Worm (Caenorhabditis elegans): ENCODE data around the gene F52H2.3.

DNA sequence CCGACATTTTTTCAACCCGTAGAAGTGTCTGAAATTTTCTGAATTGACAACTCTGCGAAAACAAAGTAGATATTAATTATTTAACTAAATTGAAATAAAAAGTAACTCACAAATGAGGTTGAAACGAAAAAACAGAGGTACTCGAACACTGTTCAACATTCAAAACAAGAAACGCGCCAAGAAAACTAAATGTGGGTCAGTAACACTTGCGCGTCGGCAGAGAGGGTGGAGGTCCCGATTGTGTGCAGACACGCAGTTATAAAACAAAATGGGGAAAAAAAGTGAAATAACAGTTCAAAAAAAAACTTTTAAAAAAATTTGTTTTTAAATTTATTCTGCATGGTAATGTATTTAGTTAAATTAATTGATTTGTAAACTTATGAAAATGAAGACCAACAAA lies 18.5 kb upstream of the F52H2.3 start:
- TF ChIP-seq scrt-1 (GFP tag; IDR thresholded peaks at IDR 0.05): no peak
- no peak for TF ChIP-seq B0310.2 (tag; optimal IDR thresholded peaks at IDR 0.05)
- no peak for TF ChIP-seq pes-1 (GFP tag; IDR thresholded peaks at IDR 0.05)
- TF ChIP-seq ama-1 (optimal IDR thresholded peaks at IDR 0.05): no peak
- no peak for TF ChIP-seq hmbx-1 (tag; optimal IDR thresholded peaks at IDR 0.05)
- TF ChIP-seq F13C5.2 (tag; optimal IDR thresholded peaks at IDR 0.05): peak; percentile 4
- TF ChIP-seq hnd-1 (tag; optimal IDR thresholded peaks at IDR 0.05): no peak
- TF ChIP-seq hmg-4 (GFP tag; optimal IDR thresholded peaks at IDR 0.05): no peak
- TF ChIP-seq flt-1 (GFP tag; IDR thresholded peaks at IDR 0.05): no peak
- TF ChIP-seq ceh-13 (GFP tag; optimal IDR thresholded peaks at IDR 0.05): no peak
- no peak for TF ChIP-seq tra-4 (tag; optimal IDR thresholded peaks at IDR 0.05)
- TF ChIP-seq sea-1 (GFP tag; conservative IDR thresholded peaks at IDR 0.05): no peak
- no peak for TF ChIP-seq tbx-11 (GFP tag; IDR thresholded peaks at IDR 0.05)
